Fruit fly (Drosophila melanogaster) whole organism, wandering third instar larva: Measurements from ENCODE around the gene CG1910.

Experiments used
- Abd-B ChIP-seq: fragments of >200 bp; optimal IDR thresholded peaks from 2 replicates; lab custom pipeline; 2017; ENCODE audit warnings: missing biosample characterization, missing genetic modification characterization
- CG32264 ChIP-seq: fragments of 200-800 bp; sonication (Bioruptor generic); optimal IDR thresholded peaks from 2 replicates; lab custom pipeline; 2016; ENCODE audit warnings: missing biosample characterization, missing genetic modification characterization
- CG9705 ChIP-seq: fragments of 200-800 bp; sonication (Bioruptor generic); optimal IDR thresholded peaks from 2 replicates; lab custom pipeline; 2018; ENCODE audit warnings: missing biosample characterization, mild to moderate bottlenecking, missing genetic modification characterization
- CrebA ChIP-seq: fragments of 200-800 bp; sonication (Bioruptor generic); optimal IDR thresholded peaks from 2 replicates; lab custom pipeline; 2016; ENCODE audit warnings: missing biosample characterization, mild to moderate bottlenecking, missing genetic modification characterization, borderline replicate concordance
- Dfd ChIP-seq: fragments of >200 bp; optimal IDR thresholded peaks from 2 replicates; lab custom pipeline; 2017; ENCODE audit warnings: missing biosample characterization, missing genetic modification characterization
- Dif ChIP-seq: fragments of 200-275, 200-300 bp; sonication (Bioruptor generic); optimal IDR thresholded peaks from 2 replicates; lab custom pipeline; 2018; ENCODE audit warnings: missing biosample characterization, missing genetic modification characterization; ENCODE audit not compliant: partially characterized antibody
- HLH106 ChIP-seq: fragments of 200-800 bp; optimal IDR thresholded peaks from 3 replicates; lab custom pipeline; 2019; ENCODE audit warnings: missing biosample characterization, mild to moderate bottlenecking, missing genetic modification characterization, moderate library complexity
- Hnf4 ChIP-seq: fragments of 200-800 bp; sonication (Bioruptor generic); optimal IDR thresholded peaks from 2 replicates; lab custom pipeline; 2016; ENCODE audit warnings: missing biosample characterization, mild to moderate bottlenecking, missing genetic modification characterization
- Hr78 ChIP-seq: fragments of >200 bp; optimal IDR thresholded peaks from 2 replicates; lab custom pipeline; 2017; ENCODE audit warnings: missing biosample characterization, missing genetic modification characterization
- Hr83 ChIP-seq: fragments of 200-300 bp; sonication (Bioruptor generic); optimal IDR thresholded peaks from 2 replicates; lab custom pipeline; 2016; ENCODE audit warnings: missing biosample characterization, mild to moderate bottlenecking, missing genetic modification characterization, moderate library complexity; ENCODE audit not compliant: poor library complexity, severe bottlenecking
- Jra ChIP-seq: sonication (Bioruptor generic); optimal IDR thresholded peaks from 2 replicates; lab custom pipeline; 2016; ENCODE audit warnings: missing biosample characterization, missing genetic modification characterization
- Mio ChIP-seq: sonication (Bioruptor generic); optimal IDR thresholded peaks from 2 replicates; lab custom pipeline; 2016; ENCODE audit warnings: missing biosample characterization, missing genetic modification characterization
- N ChIP-seq: fragments of >200 bp; optimal IDR thresholded peaks from 2 replicates; lab custom pipeline; 2018; ENCODE audit warnings: missing biosample characterization, missing external identifiers, missing genetic modification characterization
- OdsH ChIP-seq: fragments of 200-800 bp; sonication (Bioruptor generic); optimal IDR thresholded peaks from 2 replicates; lab custom pipeline; 2016; ENCODE audit warnings: missing biosample characterization, mild to moderate bottlenecking, missing genetic modification characterization
- Rel ChIP-seq, 2 experiments: fragments of 200-800 bp; sonication (Bioruptor generic) in 1 of 2; optimal IDR thresholded peaks; 2 replicates in 1 of 2; 3 replicates in 1 of 2; lab custom pipeline; 2016 to 2019; ENCODE audit warnings: mild to moderate bottlenecking in 2 of 2, missing biosample characterization in 2 of 2, missing genetic modification characterization in 2 of 2, moderate library complexity in 1 of 2
- Sp1 ChIP-seq: fragments of 200-800 bp; sonication (Bioruptor generic); optimal IDR thresholded peaks from 3 replicates; lab custom pipeline; 2019; ENCODE audit warnings: missing biosample characterization, mild to moderate bottlenecking, missing genetic modification characterization, moderate library complexity
- Vsx2 ChIP-seq: fragments of 200-300, 225-300 bp; sonication (Bioruptor generic); optimal IDR thresholded peaks from 2 replicates; lab custom pipeline; 2018; ENCODE audit warnings: missing biosample characterization, missing genetic modification characterization; ENCODE audit not compliant: partially characterized antibody
- br ChIP-seq: fragments of 200-800 bp; sonication (Bioruptor generic); optimal IDR thresholded peaks from 2 replicates; lab custom pipeline; 2016; ENCODE audit warnings: missing biosample characterization, missing genetic modification characterization
- brk ChIP-seq: fragments of 200-800 bp; sonication (Bioruptor generic); optimal IDR thresholded peaks from 2 replicates; lab custom pipeline; 2016; ENCODE audit warnings: missing biosample characterization, mild to moderate bottlenecking, missing genetic modification characterization
- dl ChIP-seq, 2 experiments: fragments of 175-275, 200-275 bp in 1 of 2; fragments of 200-275 bp in 1 of 2; sonication (Bioruptor generic); optimal IDR thresholded peaks; lab custom pipeline; 2018; ENCODE audit warnings: mild to moderate bottlenecking in 2 of 2, missing biosample characterization in 2 of 2, missing genetic modification characterization in 2 of 2, moderate library complexity in 2 of 2; ENCODE audit not compliant: partially characterized antibody in 2 of 2, insufficient read depth in 1 of 2
- dmrt93B ChIP-seq: fragments of 200-800 bp; sonication (Bioruptor generic); optimal IDR thresholded peaks from 2 replicates; lab custom pipeline; 2018; ENCODE audit warnings: missing biosample characterization, mild to moderate bottlenecking, missing genetic modification characterization
- dsf ChIP-seq: sonication (Bioruptor generic); optimal IDR thresholded peaks from 2 replicates; lab custom pipeline; 2016; ENCODE audit warnings: missing biosample characterization, missing genetic modification characterization, borderline replicate concordance
- ey ChIP-seq: fragments of 200-800 bp; sonication (Bioruptor generic); optimal IDR thresholded peaks from 2 replicates; lab custom pipeline; 2016; ENCODE audit warnings: missing biosample characterization, missing genetic modification characterization
- foxo ChIP-seq, 2 experiments: fragments of 200-800 bp; sonication (Bioruptor generic); optimal IDR thresholded peaks; 2 replicates in 1 of 2; 3 replicates in 1 of 2; lab custom pipeline; 2016 to 2017; ENCODE audit warnings: missing biosample characterization in 2 of 2, missing genetic modification characterization in 2 of 2
- fru ChIP-seq: fragments of 200-800 bp; sonication (Bioruptor generic); optimal IDR thresholded peaks from 3 replicates; lab custom pipeline; 2016; ENCODE audit warnings: missing biosample characterization, mild to moderate bottlenecking, missing genetic modification characterization
- jim ChIP-seq: fragments of 175-275, 200-325 bp; sonication (Bioruptor generic); optimal IDR thresholded peaks from 2 replicates; lab custom pipeline; 2016; ENCODE audit warnings: missing biosample characterization, mild to moderate bottlenecking, missing genetic modification characterization
- lola ChIP-seq: fragments of >200 bp; optimal IDR thresholded peaks from 2 replicates; lab custom pipeline; 2017; ENCODE audit warnings: missing biosample characterization, missing genetic modification characterization
- pan ChIP-seq: fragments of >200 bp; optimal IDR thresholded peaks from 2 replicates; lab custom pipeline; 2017
- psq ChIP-seq: fragments of 200-800 bp; sonication (Bioruptor generic); optimal IDR thresholded peaks from 3 replicates; lab custom pipeline; 2017; ENCODE audit warnings: missing biosample characterization, mild to moderate bottlenecking, missing genetic modification characterization, moderate library complexity
- rgr ChIP-seq: fragments of 200-800 bp; sonication (Bioruptor generic); optimal IDR thresholded peaks from 3 replicates; lab custom pipeline; 2016; ENCODE audit warnings: missing biosample characterization, mild to moderate bottlenecking, missing genetic modification characterization
- sage ChIP-seq: fragments of 200-800 bp; sonication (Bioruptor generic); optimal IDR thresholded peaks from 2 replicates; lab custom pipeline; 2016; ENCODE audit warnings: missing biosample characterization, mild to moderate bottlenecking, missing genetic modification characterization
- sv ChIP-seq: fragments of 200-800 bp; sonication (Bioruptor generic); optimal IDR thresholded peaks from 3 replicates; lab custom pipeline; 2016; ENCODE audit warnings: missing biosample characterization, missing genetic modification characterization
- tai ChIP-seq: sonication (Bioruptor generic); optimal IDR thresholded peaks from 2 replicates; lab custom pipeline; 2016; ENCODE audit warnings: missing biosample characterization, missing genetic modification characterization
- usp ChIP-seq: fragments of >200 bp; optimal IDR thresholded peaks from 2 replicates; lab custom pipeline; 2017; ENCODE audit warnings: missing biosample characterization, missing genetic modification characterization
- woc ChIP-seq: sonication (Bioruptor generic); optimal IDR thresholded peaks from 2 replicates; lab custom pipeline; 2016; ENCODE audit warnings: missing biosample characterization, mild to moderate bottlenecking, missing genetic modification characterization

The CG1910 gene

dm6 chr3R:31718967-31719366, 28.5 kb upstream of the CG1910 start:
- TF ChIP-seq dsf (GFP tag; lab: Kevin White, UChicago) (no peak), Hnf4 (GFP tag; lab: Kevin White, UChicago) (no peak), psq (GFP tag; lab: Kevin White, UChicago) (no peak), tai (GFP tag; lab: Kevin White, UChicago) (no peak), ey (GFP tag; lab: Kevin White, UChicago) (no peak), HLH106 (tag; lab: Kevin White, UChicago) (no peak), brk (GFP tag; lab: Kevin White, UChicago) (no peak), sage (GFP tag; lab: Kevin White, UChicago) (no peak), sv (no peak), CrebA (no peak), lola (GFP tag; lab: Kevin White, UChicago) (no peak), fru (no peak)
- TF ChIP-seq, all 38 proteins: peak for 0

- TF ChIP-seq fru (no peak), br (GFP tag; lab: Kevin White, UChicago) (no peak), pan (lab: Kevin White, UChicago) (no peak), CG9705 (GFP tag; lab: Kevin White, UChicago) (no peak), Hr78 (GFP tag; lab: Kevin White, UChicago) (no peak), OdsH (GFP tag; lab: Kevin White, UChicago) (no peak), woc (GFP tag; lab: Kevin White, UChicago) (no peak), Sp1 (GFP tag; lab: Kevin White, UChicago) (no peak), foxo (GFP tag; optimal IDR thresholded peaks at IDR 0.05; lab: Kevin White, UChicago) (no peak), CrebA (no peak), Abd-B (no peak), dl (GFP tag; optimal IDR thresholded peaks at IDR 0.05; lab: Kevin White, UChicago; ENCODE audit: insufficient read depth in 1 of 2, partially characterized antibody in 2 of 2) (no peak), psq (GFP tag; lab: Kevin White, UChicago) (no peak)
Observed at dm6 chr3R:31719497-31719896, 27.9 kb upstream of the CG1910 start.

dm6 chr3R:31720112-31720511, 27.3 kb upstream of the CG1910 start:
- TF ChIP-seq Hr83 (GFP tag; lab: Kevin White, UChicago) (no peak), CrebA (no peak), Jra (GFP tag; lab: Kevin White, UChicago) (no peak), rgr (GFP tag; lab: Kevin White, UChicago) (no peak), OdsH (GFP tag; lab: Kevin White, UChicago) (no peak)

- no peak for TF ChIP-seq Vsx2
- TF ChIP-seq dl (GFP tag; optimal IDR thresholded peaks at IDR 0.05; lab: Kevin White, UChicago; ENCODE audit: insufficient read depth in 1 of 2, partially characterized antibody in 2 of 2), result no peak
- no peak for TF ChIP-seq jim (GFP tag; lab: Kevin White, UChicago)
- TF ChIP-seq Dfd (GFP tag; lab: Kevin White, UChicago), result no peak
- no peak for TF ChIP-seq Rel (GFP tag; optimal IDR thresholded peaks at IDR 0.05; lab: Kevin White, UChicago)
- TF ChIP-seq Rel (tag; optimal IDR thresholded peaks at IDR 0.05; lab: Kevin White, UChicago), result no peak
- no peak for TF ChIP-seq Sp1 (GFP tag; lab: Kevin White, UChicago)
- no peak for TF ChIP-seq sv
- TF ChIP-seq psq (GFP tag; lab: Kevin White, UChicago), result no peak
- TF ChIP-seq Abd-B, result no peak
- TF ChIP-seq OdsH (GFP tag; lab: Kevin White, UChicago), result no peak
- TF ChIP-seq rgr (GFP tag; lab: Kevin White, UChicago), result no peak
- no peak for TF ChIP-seq N (GFP tag; lab: Kevin White, UChicago)
- TF ChIP-seq CrebA, result no peak
Observed at dm6 chr3R:31721466-31721865, 26.0 kb upstream of the CG1910 start.

dm6 chr3R:31721958-31722357, 25.5 kb upstream of the CG1910 start:
- TF ChIP-seq woc (GFP tag; lab: Kevin White, UChicago) (no peak), pan (lab: Kevin White, UChicago) (no peak), Mio (GFP tag; lab: Kevin White, UChicago) (no peak), psq (GFP tag; lab: Kevin White, UChicago) (no peak), jim (GFP tag; lab: Kevin White, UChicago) (no peak), CrebA (no peak), Dif (GFP tag; lab: Kevin White, UChicago) (peak; percentile 14), HLH106 (tag; lab: Kevin White, UChicago) (no peak), dmrt93B (GFP tag; lab: Kevin White, UChicago) (no peak), fru (no peak), brk (GFP tag; lab: Kevin White, UChicago) (no peak), Abd-B (no peak), br (GFP tag; lab: Kevin White, UChicago) (no peak), Hnf4 (GFP tag; lab: Kevin White, UChicago) (no peak), Sp1 (GFP tag; lab: Kevin White, UChicago) (no peak), usp (GFP tag; lab: Kevin White, UChicago) (no peak), ey (GFP tag; lab: Kevin White, UChicago) (no peak), dsf (GFP tag; lab: Kevin White, UChicago) (no peak), N (GFP tag; lab: Kevin White, UChicago) (no peak), dl (GFP tag; optimal IDR thresholded peaks at IDR 0.05; lab: Kevin White, UChicago; ENCODE audit: insufficient read depth in 1 of 2, partially characterized antibody in 2 of 2) (peak in 1 of 2 experiments; percentile 20), CG32264 (GFP tag; lab: Kevin White, UChicago) (no peak), Hr83 (GFP tag; lab: Kevin White, UChicago) (peak; percentile 0)
